Worm (Caenorhabditis elegans) whole organism, L2 larva: Measurements from ENCODE around the gene C38C6.3.

ENCODE experiments used
- aly-2 ChIP-seq: fragments of 150-350 bp; optimal IDR thresholded peaks from 2 replicates; lab custom pipeline; 2014; ENCODE audit warnings: missing biosample characterization, missing genetic modification characterization
- ceh-82 ChIP-seq: fragments of 150-350 bp; optimal IDR thresholded peaks from 2 replicates; lab custom pipeline; 2014; ENCODE audit warnings: missing biosample characterization, missing genetic modification characterization
- fos-1 ChIP-seq: fragments of 150-350 bp; optimal IDR thresholded peaks from 2 replicates; lab custom pipeline; 2014; ENCODE audit warnings: missing biosample characterization, missing genetic modification characterization
- lin-39 ChIP-seq: fragments of 150-350 bp; optimal IDR thresholded peaks from 2 replicates; lab custom pipeline; 2014; ENCODE audit warnings: missing biosample characterization, missing genetic modification reagents, missing genetic modification characterization
- nhr-23 ChIP-seq: fragments of 150-350 bp; optimal IDR thresholded peaks from 2 replicates; lab custom pipeline; 2014; ENCODE audit warnings: missing biosample characterization, missing genetic modification reagents, missing genetic modification characterization
- nhr-77 ChIP-seq: fragments of 150-350 bp; optimal IDR thresholded peaks from 2 replicates; lab custom pipeline; 2014; ENCODE audit warnings: missing biosample characterization, missing genetic modification characterization
- zag-1 ChIP-seq: fragments of 150-350 bp; optimal IDR thresholded peaks from 2 replicates; lab custom pipeline; 2014; ENCODE audit warnings: missing biosample characterization, missing genetic modification characterization

DNA sequence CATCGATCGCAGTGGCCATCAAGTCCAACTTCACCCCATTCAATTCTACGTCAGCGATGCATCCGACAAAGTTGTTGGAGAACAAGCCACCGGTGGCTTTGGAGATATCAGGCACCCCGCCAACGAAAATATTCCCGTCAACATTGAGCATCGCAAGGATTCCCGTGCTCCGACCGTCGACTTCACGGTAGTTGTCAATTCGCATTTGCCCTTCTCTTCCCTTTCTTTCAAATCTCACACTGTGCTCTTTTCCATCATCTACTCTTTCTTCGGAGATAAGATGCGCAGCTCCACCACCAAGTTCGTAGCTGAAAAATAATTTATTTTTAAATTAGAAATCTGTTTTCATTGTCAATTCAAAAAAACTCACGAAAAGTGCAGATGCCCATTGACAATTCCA is 14.6 kb downstream of the C38C6.3 start:
- TF ChIP-seq zag-1 (tag; lab: Kevin White, UChicago) (no peak), lin-39 (tag; lab: Kevin White, UChicago) (no peak), nhr-77 (tag; lab: Kevin White, UChicago) (no peak), nhr-23 (no peak), ceh-82 (tag; lab: Kevin White, UChicago) (no peak), fos-1 (tag; lab: Kevin White, UChicago) (no peak), aly-2 (tag; lab: Kevin White, UChicago) (no peak)
